Worm (Caenorhabditis elegans) whole organism, L2 larva: ENCODE data around the gene npr-40.

Experiments used
- C34F6.9 ChIP-seq: fragments of 150-350 bp; optimal IDR thresholded peaks from 2 replicates; lab custom pipeline; 2014; ENCODE audit warnings: missing biosample characterization, missing genetic modification characterization
- Y55F3AM.14 ChIP-seq: fragments of 200-800 bp; sonication (Bioruptor generic); optimal IDR thresholded peaks from 2 replicates; lab custom pipeline; 2018; ENCODE audit warnings: mild to moderate bottlenecking, missing genetic modification characterization, missing compliant biosample characterization
- blmp-1 ChIP-seq: sonication (generic microtip); optimal IDR thresholded peaks from 2 replicates; lab custom pipeline; 2017; ENCODE audit warnings: missing genetic modification characterization, mild to moderate bottlenecking, missing compliant biosample characterization, antibody characterized with exemption, moderate library complexity; ENCODE audit not compliant: insufficient read depth
- ceh-16 ChIP-seq: fragments of 150-350 bp; optimal IDR thresholded peaks from 2 replicates; lab custom pipeline; 2014; ENCODE audit warnings: missing biosample characterization, missing genetic modification characterization
- dmd-4 ChIP-seq: sonication (generic microtip); optimal IDR thresholded peaks from 2 replicates; lab custom pipeline; 2017; ENCODE audit warnings: missing biosample characterization, missing genetic modification characterization
- gmeb-1 ChIP-seq: fragments of 150-350 bp; optimal IDR thresholded peaks from 2 replicates; lab custom pipeline; 2014; ENCODE audit warnings: missing biosample characterization, missing genetic modification characterization
- lin-39 ChIP-seq: fragments of 150-350 bp; optimal IDR thresholded peaks from 2 replicates; lab custom pipeline; 2014; ENCODE audit warnings: missing biosample characterization, missing genetic modification reagents, missing genetic modification characterization
- mab-5 ChIP-seq: fragments of 150-350 bp; optimal IDR thresholded peaks from 2 replicates; lab custom pipeline; 2014; ENCODE audit warnings: missing biosample characterization, missing genetic modification characterization
- nhr-10 ChIP-seq: sonication (generic microtip); optimal IDR thresholded peaks from 2 replicates; lab custom pipeline; 2017; ENCODE audit warnings: missing biosample characterization, missing genetic modification characterization
- nhr-129 ChIP-seq: fragments of 150-350 bp; optimal IDR thresholded peaks from 2 replicates; lab custom pipeline; 2014; ENCODE audit warnings: missing biosample characterization, missing genetic modification characterization
- snpc-4 ChIP-seq: fragments of 150-350 bp; optimal IDR thresholded peaks from 2 replicates; lab custom pipeline; 2014; ENCODE audit warnings: missing biosample characterization, missing genetic modification characterization
- ztf-1 ChIP-seq: fragments of 200-800 bp; sonication (Bioruptor generic); conservative IDR thresholded peaks from 2 replicates; pipeline ENCODE4 v1.3.6; 2022; ENCODE audit warnings: missing genetic modification characterization, missing compliant biosample characterization

DNA sequence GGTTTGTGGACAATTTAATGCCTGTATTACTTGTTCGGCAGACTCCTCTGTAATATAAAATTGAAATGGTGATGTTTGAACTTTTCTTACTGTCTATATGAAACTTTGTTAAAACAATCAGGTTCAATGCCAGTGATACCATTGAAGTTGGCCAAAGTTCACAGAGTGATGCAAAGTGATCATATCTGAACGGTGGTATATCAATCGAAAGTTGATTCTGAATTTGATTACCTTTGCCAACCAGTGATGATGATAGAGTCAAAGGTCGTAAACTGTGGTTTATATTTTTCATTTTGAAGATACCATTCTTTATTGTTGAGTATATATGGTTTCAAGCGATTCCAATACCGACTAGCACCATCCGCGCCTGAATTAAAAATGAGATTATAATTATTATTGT is 15.2 kb upstream of the npr-40 start:
- TF ChIP-seq Y55F3AM.14 (GFP tag; lab: Kevin White, UChicago) (no peak), nhr-10 (tag; lab: Kevin White, UChicago) (no peak), gmeb-1 (tag; lab: Kevin White, UChicago) (no peak), ceh-16 (tag; lab: Kevin White, UChicago) (no peak), dmd-4 (no peak), ztf-1 (GFP tag; lab: Robert Waterston, UW) (no peak), lin-39 (tag; lab: Kevin White, UChicago) (no peak), C34F6.9 (tag; lab: Kevin White, UChicago) (no peak), mab-5 (tag; lab: Kevin White, UChicago) (no peak), snpc-4 (no peak), blmp-1 (tag; lab: Kevin White, UChicago) (peak; percentile 55), nhr-129 (no peak)
